Fruit fly (Drosophila melanogaster) whole organism, embryonic: ENCODE measurements around the gene Gr32a.

Experiments used
- BtbVII ChIP-seq: fragments of 200-800 bp; sonication (Bioruptor generic); optimal IDR thresholded peaks from 3 replicates; lab custom pipeline; 2017; ENCODE audit warnings: missing biosample characterization, mild to moderate bottlenecking, missing genetic modification characterization
- CG11247 ChIP-seq: fragments of 200-800 bp; sonication (Bioruptor generic); IDR thresholded peaks from 2 replicates; pipeline ENCODE4 v1.3.6; 2022; ENCODE audit warnings: missing biosample characterization, missing genetic modification characterization
- CG11456 ChIP-seq: fragments of 200-800 bp; sonication (Bioruptor generic); IDR thresholded peaks from 3 replicates; pipeline ENCODE4 v1.3.6; 2022; ENCODE audit warnings: missing biosample characterization, missing genetic modification characterization
- CG11695 ChIP-seq: fragments of 200-800 bp; sonication (Bioruptor generic); IDR thresholded peaks from 3 replicates; pipeline ENCODE4 v1.3.6; 2022; ENCODE audit warnings: missing biosample characterization, missing genetic modification characterization
- CG12219 ChIP-seq: fragments of 200-800 bp; sonication (Bioruptor generic); optimal IDR thresholded peaks from 3 replicates; lab custom pipeline; 2018; ENCODE audit warnings: missing biosample characterization, mild to moderate bottlenecking, missing genetic modification characterization
- CG14860 ChIP-seq: fragments of 200-800 bp; sonication (Bioruptor generic); IDR thresholded peaks from 3 replicates; pipeline ENCODE4 v1.3.6; 2022; ENCODE audit warnings: missing biosample characterization, missing genetic modification characterization; ENCODE audit not compliant: partially characterized antibody
- CG1602 ChIP-seq: fragments of 200-800 bp; sonication (Bioruptor generic); optimal IDR thresholded peaks from 3 replicates; lab custom pipeline; 2016; ENCODE audit warnings: missing biosample characterization, missing genetic modification characterization
- CG16863 ChIP-seq: fragments of 200-800 bp; sonication (Bioruptor generic); optimal IDR thresholded peaks from 3 replicates; lab custom pipeline; 2016; ENCODE audit warnings: missing biosample characterization, missing genetic modification characterization
- CG17568 ChIP-seq: fragments of 200-800 bp; sonication (Bioruptor generic); optimal IDR thresholded peaks from 2 replicates; lab custom pipeline; 2018; ENCODE audit warnings: missing biosample characterization, mild to moderate bottlenecking, missing genetic modification characterization, moderate library complexity
- CG1832 ChIP-seq: fragments of 200-800 bp; sonication (Bioruptor generic); optimal IDR thresholded peaks from 2 replicates; lab custom pipeline; 2017; ENCODE audit warnings: missing biosample characterization, mild to moderate bottlenecking, missing genetic modification characterization, inconsistent platforms
- CG2875 ChIP-seq: fragments of 200-800 bp; sonication (Bioruptor generic); optimal IDR thresholded peaks from 2 replicates; lab custom pipeline; 2017; ENCODE audit warnings: missing biosample characterization, mild to moderate bottlenecking, missing genetic modification characterization, missing genetic modification reagents
- CG31365 ChIP-seq: fragments of 200-800 bp; sonication (Bioruptor generic); optimal IDR thresholded peaks from 2 replicates; lab custom pipeline; 2018; ENCODE audit warnings: missing biosample characterization, mild to moderate bottlenecking, missing genetic modification characterization
- CG5245 ChIP-seq: fragments of 200-800 bp; sonication (Bioruptor generic); optimal IDR thresholded peaks from 3 replicates; lab custom pipeline; 2016; ENCODE audit warnings: missing biosample characterization, missing genetic modification characterization
- CG6175 ChIP-seq: fragments of 200-800 bp; sonication (Bioruptor generic); IDR thresholded peaks from 3 replicates; pipeline ENCODE4 v1.3.6; 2022; ENCODE audit warnings: missing biosample characterization, missing genetic modification characterization
- CG7357 ChIP-seq: fragments of 200-800 bp; sonication (Bioruptor generic); IDR thresholded peaks from 3 replicates; pipeline ENCODE4 v1.3.6; 2022; ENCODE audit warnings: missing biosample characterization, missing genetic modification characterization
- CG7963 ChIP-seq: fragments of 200-800 bp; sonication (Bioruptor generic); IDR thresholded peaks from 3 replicates; pipeline ENCODE4 v1.3.6; 2022; ENCODE audit warnings: missing biosample characterization, missing genetic modification characterization; ENCODE audit not compliant: partially characterized antibody
- Dbx ChIP-seq: fragments of 200-800 bp; sonication (Bioruptor generic); IDR thresholded peaks from 3 replicates; pipeline ENCODE4 v1.3.6; 2022; ENCODE audit warnings: missing biosample characterization, missing genetic modification characterization
- Drgx ChIP-seq: fragments of 200-800 bp; sonication (Bioruptor generic); IDR thresholded peaks from 2 replicates; pipeline ENCODE4 v1.3.6; 2022; ENCODE audit warnings: missing biosample characterization, missing genetic modification characterization
- Ets97D ChIP-seq: fragments of 200-800 bp; sonication (Bioruptor generic); optimal IDR thresholded peaks from 3 replicates; lab custom pipeline; 2016; ENCODE audit warnings: missing biosample characterization, missing genetic modification characterization
- Fer1 ChIP-seq: fragments of 200-800 bp; sonication (Bioruptor generic); optimal IDR thresholded peaks from 2 replicates; lab custom pipeline; 2017; ENCODE audit warnings: missing biosample characterization, mild to moderate bottlenecking, missing genetic modification characterization
- Fer2 ChIP-seq: fragments of 200-800 bp; sonication (Bioruptor generic); optimal IDR thresholded peaks from 2 replicates; lab custom pipeline; 2018; ENCODE audit warnings: missing biosample characterization, mild to moderate bottlenecking, missing genetic modification characterization, moderate library complexity
- Gsc ChIP-seq: fragments of 200-800 bp; sonication (Bioruptor generic); IDR thresholded peaks from 2 replicates; pipeline ENCODE4 v1.3.6; 2022; ENCODE audit warnings: missing biosample characterization, missing genetic modification characterization
- HHEX ChIP-seq: fragments of 200-800 bp; sonication (Bioruptor generic); optimal IDR thresholded peaks from 3 replicates; lab custom pipeline; 2017; ENCODE audit warnings: missing biosample characterization, mild to moderate bottlenecking, missing genetic modification characterization, missing genetic modification reagents
- HLH4C ChIP-seq: fragments of 200-800 bp; sonication (Bioruptor generic); IDR thresholded peaks from 3 replicates; pipeline ENCODE4 v1.3.6; 2022; ENCODE audit warnings: missing biosample characterization, missing genetic modification characterization; ENCODE audit not compliant: partially characterized antibody
- Hey ChIP-seq: fragments of 200-800 bp; sonication (Bioruptor generic); optimal IDR thresholded peaks from 3 replicates; lab custom pipeline; 2018; ENCODE audit warnings: missing biosample characterization, mild to moderate bottlenecking, missing genetic modification characterization
- Hr3 ChIP-seq: fragments of 200-800 bp; sonication (Bioruptor generic); optimal IDR thresholded peaks from 3 replicates; lab custom pipeline; 2016; ENCODE audit warnings: missing biosample characterization, missing genetic modification characterization
- Sox100B ChIP-seq: fragments of 200-800 bp; sonication (Bioruptor generic); optimal IDR thresholded peaks from 3 replicates; lab custom pipeline; 2018; ENCODE audit warnings: missing biosample characterization, mild to moderate bottlenecking, missing genetic modification characterization
- Stat92E ChIP-seq, 3 experiments: fragments of >200 bp in 2 of 3; fragments of 200-800 bp in 1 of 3; sonication (Bioruptor generic) in 1 of 3; optimal IDR thresholded peaks; 2 replicates each; lab custom pipeline; 2017 to 2019; ENCODE audit warnings: missing biosample characterization in 3 of 3, missing genetic modification characterization in 3 of 3, mild to moderate bottlenecking in 1 of 3, moderate library complexity in 1 of 3
- Tbp ChIP-seq: fragments of >200 bp; optimal IDR thresholded peaks from 2 replicates; lab custom pipeline; 2018; ENCODE audit warnings: missing biosample characterization, missing genetic modification characterization
- Xbp1 ChIP-seq: fragments of 200-800 bp; sonication (Bioruptor generic); optimal IDR thresholded peaks from 3 replicates; lab custom pipeline; 2016; ENCODE audit warnings: missing biosample characterization, mild to moderate bottlenecking, missing genetic modification characterization
- ap ChIP-seq: fragments of 200-800 bp; sonication (Bioruptor generic); IDR thresholded peaks from 2 replicates; pipeline ENCODE4 v1.3.6; 2022; ENCODE audit warnings: missing biosample characterization, missing genetic modification characterization
- chinmo ChIP-seq: fragments of 200-800 bp; sonication (Bioruptor generic); IDR thresholded peaks from 4 replicates; pipeline ENCODE4 v1.3.6; 2022; ENCODE audit warnings: missing biosample characterization, missing genetic modification characterization; ENCODE audit not compliant: partially characterized antibody
- crc ChIP-seq: fragments of 200-800 bp; sonication (Bioruptor generic); optimal IDR thresholded peaks from 2 replicates; lab custom pipeline; 2016; ENCODE audit warnings: missing biosample characterization, missing genetic modification characterization
- croc ChIP-seq: fragments of 200-800 bp; sonication (Bioruptor generic); conservative IDR thresholded peaks from 3 replicates; pipeline ENCODE4 v1.3.6; 2022; ENCODE audit warnings: missing biosample characterization, missing genetic modification characterization
- dimm ChIP-seq: fragments of 200-800 bp; sonication (Bioruptor generic); IDR thresholded peaks from 2 replicates; pipeline ENCODE4 v1.3.6; 2022; ENCODE audit warnings: missing biosample characterization, missing genetic modification characterization
- dysf ChIP-seq: fragments of 200-800 bp; sonication (Bioruptor generic); IDR thresholded peaks from 3 replicates; pipeline ENCODE4 v1.3.6; 2022; ENCODE audit warnings: missing biosample characterization, missing genetic modification characterization
- gt ChIP-seq: fragments of 200-800 bp; sonication (Bioruptor generic); IDR thresholded peaks from 2 replicates; pipeline ENCODE4 v1.3.6; 2022; ENCODE audit warnings: missing biosample characterization, missing genetic modification characterization
- lilli ChIP-seq: fragments of 200-800 bp; sonication (Bioruptor generic); optimal IDR thresholded peaks from 3 replicates; lab custom pipeline; 2016; ENCODE audit warnings: missing biosample characterization, missing genetic modification characterization
- lmd ChIP-seq: fragments of 200-800 bp; sonication (Bioruptor generic); IDR thresholded peaks from 2 replicates; pipeline ENCODE4 v1.3.6; 2022; ENCODE audit warnings: missing biosample characterization, missing genetic modification characterization
- nau ChIP-seq: fragments of 200-800 bp; sonication (Bioruptor generic); optimal IDR thresholded peaks from 3 replicates; lab custom pipeline; 2017; ENCODE audit warnings: missing biosample characterization, mild to moderate bottlenecking, missing genetic modification characterization, missing genetic modification reagents
- pb ChIP-seq: fragments of 200-800 bp; sonication (Bioruptor generic); optimal IDR thresholded peaks from 3 replicates; lab custom pipeline; 2016; ENCODE audit warnings: missing biosample characterization, missing genetic modification characterization
- repo ChIP-seq: fragments of 200-800 bp; sonication (Bioruptor generic); optimal IDR thresholded peaks from 2 replicates; lab custom pipeline; 2016; ENCODE audit warnings: missing biosample characterization, missing genetic modification characterization
- sc ChIP-seq, 3 experiments: fragments of >200 bp in 2 of 3; fragments of 200-800 bp in 1 of 3; sonication (Bioruptor generic) in 1 of 3; optimal IDR thresholded peaks; 2 replicates in 2 of 3; 3 replicates in 1 of 3; lab custom pipeline; 2017; ENCODE audit warnings: mild to moderate bottlenecking in 1 of 3, missing biosample characterization in 1 of 3, missing genetic modification characterization in 1 of 3, missing genetic modification reagents in 1 of 3
- sisA ChIP-seq: fragments of 200-800 bp; sonication (Bioruptor generic); IDR thresholded peaks from 2 replicates; pipeline ENCODE4 v1.3.6; 2022; ENCODE audit warnings: missing biosample characterization, missing genetic modification characterization
- slou ChIP-seq: fragments of 200-800 bp; sonication (Bioruptor generic); optimal IDR thresholded peaks from 3 replicates; lab custom pipeline; 2016; ENCODE audit warnings: missing biosample characterization, missing genetic modification characterization
- slp2 ChIP-seq: fragments of 200-800 bp; sonication (Bioruptor generic); optimal IDR thresholded peaks from 2 replicates; lab custom pipeline; 2016; ENCODE audit warnings: missing biosample characterization, missing genetic modification characterization
- sqz ChIP-seq: fragments of 200-800 bp; sonication (Bioruptor generic); optimal IDR thresholded peaks from 3 replicates; lab custom pipeline; 2018; ENCODE audit warnings: missing biosample characterization, mild to moderate bottlenecking, missing genetic modification characterization
- sr ChIP-seq: fragments of 200-800 bp; sonication (Bioruptor generic); IDR thresholded peaks from 3 replicates; pipeline ENCODE4 v1.3.6; 2022; ENCODE audit warnings: missing biosample characterization, missing genetic modification characterization
- wek ChIP-seq: fragments of 200-800 bp; sonication (Bioruptor generic); optimal IDR thresholded peaks from 3 replicates; lab custom pipeline; 2018; ENCODE audit warnings: missing biosample characterization, mild to moderate bottlenecking, missing genetic modification characterization, moderate library complexity
- zf30C ChIP-seq: fragments of 200-800 bp; sonication (Bioruptor generic); optimal IDR thresholded peaks from 3 replicates; lab custom pipeline; 2018; ENCODE audit warnings: missing biosample characterization, mild to moderate bottlenecking, missing genetic modification characterization

Gr32a gene

DNA sequence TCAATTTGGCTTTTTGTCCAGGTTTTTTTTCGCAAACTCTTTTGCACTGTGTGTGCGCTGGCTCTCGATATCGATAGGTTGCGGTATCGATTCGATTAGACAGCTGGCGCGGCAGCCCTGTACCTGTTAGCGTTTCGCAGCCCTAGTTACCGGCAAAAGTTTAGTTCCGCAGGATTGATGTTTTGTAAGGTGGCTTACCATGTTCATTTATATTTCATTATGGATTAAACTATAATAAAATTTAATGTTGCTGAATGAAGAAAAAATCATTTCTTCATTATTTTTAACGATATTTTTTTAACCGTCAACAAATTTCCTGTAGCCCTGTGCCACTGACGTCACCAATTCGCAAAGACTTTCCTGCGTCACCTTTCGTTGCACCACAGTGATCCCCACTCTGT, 7.3 kb upstream of the Gr32a start, which contains the start of gene Reps (continued):
- TF ChIP-seq HHEX, result peak; percentile 98
- TF ChIP-seq croc, result peak; percentile 99
- peak; percentile 98 for TF ChIP-seq Fer1 (GFP tag; lab: Kevin White, UChicago)
- peak; percentile 99 for TF ChIP-seq slou (GFP tag; lab: Kevin White, UChicago)
- TF ChIP-seq chinmo (GFP tag; lab: Robert Waterston, UW), result no peak
- TF ChIP-seq CG6175, result peak; percentile 97
- TF ChIP-seq wek (GFP tag; lab: Kevin White, UChicago), result peak; percentile 88
- peak; percentile 98 for TF ChIP-seq Fer2 (tag; lab: Kevin White, UChicago)
- TF ChIP-seq Drgx, result peak; percentile 98
- peak; percentile 74 for TF ChIP-seq HLH4C (GFP tag; lab: Robert Waterston, UW)
- peak; percentile 97 for TF ChIP-seq slp2 (GFP tag; lab: Kevin White, UChicago)
- TF ChIP-seq CG14860 (GFP tag; lab: Robert Waterston, UW), result 0 out of 3 replicates have a peak, but pooled peaks have one; percentile 43
- peak; percentile 96 for TF ChIP-seq sqz (GFP tag; lab: Kevin White, UChicago)
- peak; percentile 90 for TF ChIP-seq sr (GFP tag; lab: Robert Waterston, UW)
- TF ChIP-seq CG12219 (GFP tag; lab: Kevin White, UChicago), result peak; percentile 96
- TF ChIP-seq BtbVII (GFP tag; lab: Kevin White, UChicago), result peak; percentile 97
- TF ChIP-seq CG16863, result peak; percentile 97
- peak; percentile 86 for TF ChIP-seq Hey
- peak; percentile 98 for TF ChIP-seq CG5245 (GFP tag; lab: Kevin White, UChicago)
- peak; percentile 98 for TF ChIP-seq gt
- TF ChIP-seq dysf, result peak; percentile 99
- TF ChIP-seq CG7357 (GFP tag; lab: Robert Waterston, UW), result peak; percentile 96
- peak; percentile 99 for TF ChIP-seq Xbp1 (GFP tag; lab: Kevin White, UChicago)
- peak; percentile 94 for TF ChIP-seq crc
- peak; percentile 99 for TF ChIP-seq CG11456
- TF ChIP-seq dimm (GFP tag; lab: Robert Waterston, UW), result peak; percentile 96
- peak; percentile 97 for TF ChIP-seq Sox100B
- peak; percentile 99 for TF ChIP-seq lmd (GFP tag; lab: Robert Waterston, UW)
- TF ChIP-seq CG11247, result peak; percentile 99
- no peak for TF ChIP-seq sc (optimal IDR thresholded peaks at IDR 0.05; lab: Kevin White, UChicago)
- TF ChIP-seq sc (GFP tag; optimal IDR thresholded peaks at IDR 0.05; lab: Kevin White, UChicago), result peak; percentile 99
- peak; percentile 96 for TF ChIP-seq repo (GFP tag; lab: Kevin White, UChicago)
- TF ChIP-seq Ets97D (GFP tag; lab: Kevin White, UChicago), result peak; percentile 95
- peak; percentile 97 for TF ChIP-seq CG2875 (GFP tag; lab: Kevin White, UChicago)
- TF ChIP-seq CG1832 (GFP tag; lab: Kevin White, UChicago), result no peak
- peak; percentile 97 for TF ChIP-seq CG17568 (GFP tag; lab: Kevin White, UChicago)
- TF ChIP-seq nau (GFP tag; lab: Kevin White, UChicago), result no peak
- TF ChIP-seq ap (GFP tag; lab: Robert Waterston, UW), result peak; percentile 99
- no peak for TF ChIP-seq zf30C (GFP tag; lab: Kevin White, UChicago)
- TF ChIP-seq CG11695, result peak; percentile 99
- TF ChIP-seq Gsc (GFP tag; lab: Robert Waterston, UW), result peak; percentile 98
- TF ChIP-seq sisA, result peak; percentile 99
- peak; percentile 99 for TF ChIP-seq Hr3 (GFP tag; lab: Kevin White, UChicago)
- TF ChIP-seq Dbx, result peak; percentile 99
- TF ChIP-seq Stat92E (GFP tag; optimal IDR thresholded peaks at IDR 0.05; lab: Kevin White, UChicago), result peak in 1 of 3 experiments; percentile 93
- TF ChIP-seq CG1602 (GFP tag; lab: Kevin White, UChicago), result peak; percentile 99
- peak; percentile 90 for TF ChIP-seq pb (GFP tag; lab: Kevin White, UChicago)
- TF ChIP-seq lilli, result peak; percentile 99
- peak; percentile 89 for TF ChIP-seq CG31365 (tag; lab: Kevin White, UChicago)
- peak; percentile 60; the same call in 2 of the 3 replicates for TF ChIP-seq CG7963 (GFP tag; lab: Robert Waterston, UW)
- no peak for TF ChIP-seq Tbp (GFP tag; lab: Kevin White, UChicago)
